Fruit fly (Drosophila melanogaster): ENCODE measurements around the gene amx.

The amx gene

dm6 chrX:9210787-9211186, 36.3 kb downstream of the amx start, which contains the start of gene SmydA-9:
TSS of gene SmydA-9 (minus strand) at chrX:9210887.
- TF ChIP-seq HLH3B (GFP tag; IDR thresholded peaks at IDR 0.05): peak; percentile 25; the same call in 1 of the 2 replicates
- peak; percentile 32; the same call in 2 of the 3 replicates for TF ChIP-seq row (GFP tag; IDR thresholded peaks at IDR 0.05)
- TF ChIP-seq kah (GFP tag; optimal IDR thresholded peaks at IDR 0.05): no peak
- no peak for TF ChIP-seq E2f2 (GFP tag; IDR thresholded peaks at IDR 0.05)
- peak; percentile 24 for TF ChIP-seq CG11504 (tag; optimal IDR thresholded peaks at IDR 0.05)
- TF ChIP-seq gem (tag; optimal IDR thresholded peaks at IDR 0.05): peak; percentile 18
- TF ChIP-seq slp2 (GFP tag; optimal IDR thresholded peaks at IDR 0.05): no peak

dm6 chrX:9201866-9202681, 45.1 kb downstream of the amx start:
- TF ChIP-seq CG13894 (tag; optimal IDR thresholded peaks at IDR 0.05) (peak; percentile 82), CG9609 (GFP tag; optimal IDR thresholded peaks at IDR 0.05) (peak; percentile 37), sr (GFP tag; IDR thresholded peaks at IDR 0.05) (0 out of 3 replicates have a peak, but pooled peaks have one; percentile 54), CG7786 (GFP tag; optimal IDR thresholded peaks at IDR 0.05) (peak; percentile 31), sima (GFP tag; optimal IDR thresholded peaks at IDR 0.05) (no peak), sug (tag; optimal IDR thresholded peaks at IDR 0.05) (peak; percentile 54), HLH3B (GFP tag; IDR thresholded peaks at IDR 0.05) (peak; percentile 67), CG18619 (GFP tag; optimal IDR thresholded peaks at IDR 0.05) (peak; percentile 71), CG17912 (GFP tag; optimal IDR thresholded peaks at IDR 0.05) (no peak), Hr3 (GFP tag; optimal IDR thresholded peaks at IDR 0.05) (peak; percentile 52), CG4404 (GFP tag; IDR thresholded peaks at IDR 0.05) (peak; percentile 66; the same call in 1 of the 2 replicates), Dbx (GFP tag; IDR thresholded peaks at IDR 0.05) (peak; percentile 94), unpg (GFP tag; optimal IDR thresholded peaks at IDR 0.05) (peak; percentile 73), cas (GFP tag; IDR thresholded peaks at IDR 0.05) (peak; percentile 76), CG31365 (tag; optimal IDR thresholded peaks at IDR 0.05) (peak; percentile 32), D (optimal IDR thresholded peaks at IDR 0.05) (no peak), D (GFP tag; optimal IDR thresholded peaks at IDR 0.05) (no peak), CG17359 (tag; optimal IDR thresholded peaks at IDR 0.05) (peak; percentile 60), caup (GFP tag; optimal IDR thresholded peaks at IDR 0.05; ENCODE audit: severe bottlenecking) (peak; percentile 87), Ravus (GFP tag; IDR thresholded peaks at IDR 0.05) (peak; percentile 67), lilli (GFP tag; optimal IDR thresholded peaks at IDR 0.05) (peak; percentile 23), p53 (GFP tag; optimal IDR thresholded peaks at IDR 0.05) (no peak), CG11456 (GFP tag; IDR thresholded peaks at IDR 0.05) (peak; percentile 97), CG17829 (tag; optimal IDR thresholded peaks at IDR 0.05) (peak; percentile 41), trem (tag; optimal IDR thresholded peaks at IDR 0.05) (peak; percentile 24), CG2889 (GFP tag; IDR thresholded peaks at IDR 0.05) (peak; percentile 69; the same call in 2 of the 3 replicates), CG7745 (tag; optimal IDR thresholded peaks at IDR 0.05) (no peak), CG6175 (GFP tag; IDR thresholded peaks at IDR 0.05) (peak; percentile 82), CG7987 (GFP tag; optimal IDR thresholded peaks at IDR 0.05) (peak; percentile 71), CG13296 (GFP tag; optimal IDR thresholded peaks at IDR 0.05) (peak; percentile 64), seq (GFP tag; IDR thresholded peaks at IDR 0.05) (no peak), tgo (GFP tag; IDR thresholded peaks at IDR 0.05) (peak; percentile 82; the same call in 2 of the 3 replicates), CG10959 (GFP tag; IDR thresholded peaks at IDR 0.05) (0 out of 2 replicates have a peak, but pooled peaks have one; percentile 38), CG8944 (GFP tag; optimal IDR thresholded peaks at IDR 0.05) (no peak), CG10147 (GFP tag; optimal IDR thresholded peaks at IDR 0.05) (peak; percentile 35), Blimp-1 (GFP tag; optimal IDR thresholded peaks at IDR 0.05) (peak; percentile 51), nerfin-2 (GFP tag; IDR thresholded peaks at IDR 0.05; ENCODE audit: partially characterized antibody) (no peak), Adf1 (GFP tag; IDR thresholded peaks at IDR 0.05) (peak; percentile 96), CG12071 (GFP tag; optimal IDR thresholded peaks at IDR 0.05) (peak; percentile 60), Xbp1 (GFP tag; optimal IDR thresholded peaks at IDR 0.05) (peak; percentile 50), CG18011 (GFP tag; optimal IDR thresholded peaks at IDR 0.05) (peak; percentile 63)

Data from whole organism, embryonic.